Worm (Caenorhabditis elegans) whole organism, young adult: Measurements from ENCODE around the gene ZK1073.2.

Experiments
- F52B5.7 ChIP-seq: sonication (generic microtip); optimal IDR thresholded peaks from 2 replicates; lab custom pipeline; 2016; ENCODE audit warnings: mild to moderate bottlenecking, missing genetic modification characterization, missing compliant biosample characterization
- F55B11.4 ChIP-seq: sonication (generic microtip); optimal IDR thresholded peaks from 2 replicates; lab custom pipeline; 2016; ENCODE audit warnings: missing compliant biosample characterization, missing genetic modification characterization, borderline replicate concordance; ENCODE audit not compliant: insufficient read depth
- ama-1 ChIP-seq, 3 experiments: fragments of 150-350 bp in 1 of 3; sonication (generic microtip) in 2 of 3; optimal IDR thresholded peaks; 2 replicates each; lab custom pipeline; 2014 to 2018; ENCODE audit warnings: missing biosample characterization in 2 of 3, missing genetic modification characterization in 2 of 3, missing genetic modification reagents in 2 of 3
- aptf-2 ChIP-seq: fragments of 200-800 bp; sonication (Bioruptor generic); conservative IDR thresholded peaks from 2 replicates; pipeline ENCODE4 v1.3.6; 2022; ENCODE audit warnings: missing genetic modification reagents, missing genetic modification characterization, missing compliant biosample characterization
- cebp-1 ChIP-seq, 2 experiments: fragments of 200-800 bp in 1 of 2; sonication (Bioruptor generic) in 1 of 2; sonication (generic microtip) in 1 of 2; IDR thresholded peaks in 1 of 2; optimal IDR thresholded peaks in 1 of 2; 2 replicates each; pipeline versions ENCODE4 v1.3.6 to Lab custom; 2017 to 2022; ENCODE audit warnings: missing compliant biosample characterization in 2 of 2, missing genetic modification characterization in 2 of 2, mild to moderate bottlenecking in 1 of 2, missing genetic modification reagents in 1 of 2, moderate library complexity in 1 of 2
- dpff-1 ChIP-seq: sonication (generic microtip); optimal IDR thresholded peaks from 2 replicates; lab custom pipeline; 2017; ENCODE audit warnings: mild to moderate bottlenecking, missing genetic modification characterization, missing compliant biosample characterization
- gei-17 ChIP-seq: fragments of 200-800 bp; sonication (Bioruptor generic); optimal IDR thresholded peaks from 2 replicates; lab custom pipeline; 2018; ENCODE audit warnings: mild to moderate bottlenecking, missing genetic modification characterization, missing compliant biosample characterization
- him-1 ChIP-seq: sonication (generic microtip); optimal IDR thresholded peaks from 2 replicates; lab custom pipeline; 2016; ENCODE audit warnings: missing genotype, missing genetic modification reagents, missing genetic modification characterization, missing compliant biosample characterization
- lin-35 ChIP-seq, 3 experiments: fragments of 150-350 bp in 2 of 3; sonication (generic microtip) in 1 of 3; optimal IDR thresholded peaks; 2 replicates each; lab custom pipeline; 2014 to 2018; ENCODE audit warnings: missing biosample characterization in 3 of 3, missing genetic modification characterization in 3 of 3, missing genetic modification reagents in 3 of 3
- nfya-1 ChIP-seq: sonication (generic microtip); optimal IDR thresholded peaks from 2 replicates; lab custom pipeline; 2017; ENCODE audit warnings: antibody characterized with exemption, missing compliant biosample characterization, missing genetic modification characterization, borderline replicate concordance; ENCODE audit not compliant: insufficient read depth
- nfya-2 ChIP-seq: fragments of 200-800 bp; sonication (Bioruptor generic); IDR thresholded peaks from 2 replicates; pipeline ENCODE4 v1.3.6; 2022; ENCODE audit warnings: missing genetic modification reagents, missing genetic modification characterization, missing compliant biosample characterization
- sea-2 ChIP-seq: fragments of 200-800 bp; sonication (Bioruptor generic); IDR thresholded peaks from 2 replicates; pipeline ENCODE4 v1.3.6; 2022; ENCODE audit warnings: missing genetic modification characterization, missing compliant biosample characterization
- snpc-4 ChIP-seq, 5 experiments: fragments of 150-350 bp in 1 of 5; sonication (generic microtip) in 4 of 5; optimal IDR thresholded peaks; 2 replicates each; lab custom pipeline; 2014 to 2018; ENCODE audit warnings: missing genetic modification characterization in 5 of 5, missing biosample characterization in 3 of 5, antibody characterized with exemption in 2 of 5, mild to moderate bottlenecking in 2 of 5, missing compliant biosample characterization in 2 of 5, missing genotype in 2 of 5, moderate library complexity in 2 of 5, missing genetic modification reagents in 1 of 5
- zim-3 ChIP-seq: sonication (generic microtip); optimal IDR thresholded peaks from 2 replicates; lab custom pipeline; 2017; ENCODE audit warnings: mild to moderate bottlenecking, missing genetic modification characterization, moderate library complexity, missing compliant biosample characterization

DNA sequence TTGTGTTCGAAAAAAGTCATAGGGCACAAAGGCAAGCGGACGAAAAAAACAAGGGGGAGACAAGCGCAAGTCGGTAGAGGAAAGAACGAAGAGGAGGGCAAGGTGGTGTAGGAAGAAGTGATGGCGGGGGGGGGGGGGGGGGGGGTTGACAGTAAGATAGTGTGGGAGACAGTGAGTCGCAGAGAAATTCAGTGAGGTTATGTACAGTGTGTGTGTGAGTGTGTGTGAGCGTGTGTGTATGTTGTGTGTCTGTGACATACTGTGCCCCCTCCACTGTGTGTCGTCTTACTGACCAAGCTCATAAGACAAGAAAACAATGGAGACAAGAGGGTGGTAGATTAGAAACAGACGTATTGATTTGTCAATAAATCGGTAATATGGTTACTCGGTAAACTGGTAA, 46.7 kb downstream of the ZK1073.2 start:
- TF ChIP-seq F52B5.7 (tag; lab: Kevin White, UChicago): no peak
- TF ChIP-seq lin-35 (GFP tag; optimal IDR thresholded peaks at IDR 0.05; lab: Kevin White, UChicago): no peak
- no peak for TF ChIP-seq nfya-2 (GFP tag; lab: Robert Waterston, UW)
- no peak for TF ChIP-seq aptf-2
- TF ChIP-seq zim-3 (tag; lab: Kevin White, UChicago): no peak
- no peak for TF ChIP-seq snpc-4 (GFP tag; optimal IDR thresholded peaks at IDR 0.05; lab: Kevin White, UChicago)
- no peak for TF ChIP-seq snpc-4 (tag; optimal IDR thresholded peaks at IDR 0.05; lab: Kevin White, UChicago)
- TF ChIP-seq dpff-1: no peak
- TF ChIP-seq ama-1 (optimal IDR thresholded peaks at IDR 0.05; lab: Kevin White, UChicago): no peak
- no peak for TF ChIP-seq ama-1 (GFP tag; optimal IDR thresholded peaks at IDR 0.05; lab: Kevin White, UChicago)
- TF ChIP-seq nfya-1 (tag; lab: Kevin White, UChicago): no peak
- TF ChIP-seq sea-2 (GFP tag; lab: Robert Waterston, UW): no peak
- TF ChIP-seq F55B11.4: no peak
- TF ChIP-seq him-1 (tag; lab: Kevin White, UChicago): no peak
- no peak for TF ChIP-seq gei-17
- TF ChIP-seq cebp-1 (GFP tag; IDR thresholded peaks at IDR 0.05; lab: Robert Waterston, UW): 0 out of 2 replicates have a peak, but pooled peaks have one; percentile 17
- TF ChIP-seq cebp-1 (tag; optimal IDR thresholded peaks at IDR 0.05; lab: Kevin White, UChicago): peak; percentile 65
